Fruit fly (Drosophila melanogaster) S2 (cell line): ENCODE results near the gene pyd.

Experiments
- CG8478 ChIP-seq: fragments of >200 bp; optimal IDR thresholded peaks from 2 replicates; lab custom pipeline; 2018
- CTCF ChIP-seq, 2 experiments: fragments of >200 bp; optimal IDR thresholded peaks; 2 replicates each; lab custom pipeline; 2018

The pyd gene

DNA sequence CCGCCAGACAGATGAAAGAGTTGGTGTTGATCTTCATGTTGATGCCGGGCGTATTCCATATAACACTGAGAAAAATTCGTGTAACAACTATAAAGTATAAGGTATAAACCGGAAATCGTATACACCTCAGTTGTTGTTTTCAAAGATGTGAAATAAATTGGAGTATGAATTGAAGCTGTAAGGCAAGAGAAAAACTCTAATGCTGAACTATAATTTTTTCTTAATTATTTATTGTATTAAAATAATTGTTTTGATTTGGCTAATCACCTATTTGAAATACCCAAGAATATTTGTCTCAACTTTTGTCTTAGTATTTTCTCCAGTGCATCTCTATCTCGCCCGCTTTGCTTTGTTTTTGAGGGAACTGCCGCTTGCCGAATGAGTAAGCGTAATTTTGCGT, 28.6 kb upstream of the pyd start:
- TF ChIP-seq CG8478 (no peak), CTCF (optimal IDR thresholded peaks at IDR 0.05; lab: Kevin White, UChicago) (no peak)

dm6 chr3R:8959153-8959552, 27.5 kb upstream of the pyd start:
- no peak for TF ChIP-seq CG8478
- TF ChIP-seq CTCF (optimal IDR thresholded peaks at IDR 0.05; lab: Kevin White, UChicago): no peak

dm6 chr3R:8958300-8958699, 26.6 kb upstream of the pyd start:
- TF ChIP-seq CG8478 (no peak), CTCF (optimal IDR thresholded peaks at IDR 0.05; lab: Kevin White, UChicago) (no peak)

- TF ChIP-seq CG8478: no peak
- TF ChIP-seq CTCF (optimal IDR thresholded peaks at IDR 0.05; lab: Kevin White, UChicago): no peak
These were observed 26.0 kb upstream of the pyd start for dm6 chr3R:8957739-8958138.

DNA sequence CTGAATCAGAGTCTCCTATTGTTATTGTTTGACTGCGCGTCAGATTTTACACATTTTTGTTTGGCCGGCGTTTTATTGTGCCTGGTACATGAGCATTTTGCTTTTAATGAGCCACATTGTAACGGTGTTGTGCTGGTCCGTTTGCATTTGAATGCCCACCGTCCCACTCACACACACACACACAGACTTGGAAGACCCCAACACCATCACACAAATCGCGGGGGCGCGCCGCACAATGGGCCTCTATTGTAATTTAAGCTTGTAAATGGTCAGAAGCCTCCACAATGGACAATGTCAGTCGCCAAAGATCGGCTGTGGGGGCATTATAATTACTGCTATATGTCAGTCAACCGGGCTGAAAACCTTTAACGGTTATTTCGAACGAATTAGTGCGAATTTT, 24.6 kb upstream of the pyd start:
- TF ChIP-seq CG8478: no peak
- TF ChIP-seq CTCF (optimal IDR thresholded peaks at IDR 0.05; lab: Kevin White, UChicago): no peak

DNA sequence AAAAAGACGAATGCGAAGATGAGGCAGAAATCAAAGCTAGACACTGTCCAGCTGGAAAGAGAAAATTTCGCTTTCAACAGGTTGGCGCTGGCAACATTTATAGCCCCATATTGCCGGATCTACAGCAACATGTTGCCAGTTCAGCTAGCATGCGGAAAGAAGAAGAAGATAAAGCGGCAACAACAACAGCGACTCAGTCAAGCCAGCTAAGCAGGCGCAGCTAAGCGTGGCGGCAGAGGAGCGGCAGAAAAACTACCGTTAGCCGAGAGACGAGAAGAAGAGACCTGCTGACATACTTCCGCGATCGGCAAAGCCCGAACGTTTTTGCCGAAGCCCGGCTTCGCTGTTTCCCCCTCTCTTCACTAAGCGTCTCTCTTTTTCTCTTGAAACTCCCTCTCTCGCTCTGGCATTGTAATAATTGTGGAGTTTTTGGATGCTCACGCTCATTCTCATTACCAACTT, 23.7 kb upstream of the pyd start:
- TF ChIP-seq CG8478 (no peak), CTCF (optimal IDR thresholded peaks at IDR 0.05; lab: Kevin White, UChicago) (no peak)

dm6 chr3R:8954515-8955358, 23.0 kb upstream of the pyd start:
- TF ChIP-seq CTCF (optimal IDR thresholded peaks at IDR 0.05; lab: Kevin White, UChicago): no peak
- no peak for TF ChIP-seq CG8478

- TF ChIP-seq CG8478 (no peak), CTCF (optimal IDR thresholded peaks at IDR 0.05; lab: Kevin White, UChicago) (no peak)
These were observed 17.8 kb upstream of the pyd start for dm6 chr3R:8949334-8950066.

- no peak for TF ChIP-seq CTCF (optimal IDR thresholded peaks at IDR 0.05; lab: Kevin White, UChicago)
- TF ChIP-seq CG8478: no peak
These were observed 17.2 kb upstream of the pyd start for dm6 chr3R:8948855-8949254.

DNA sequence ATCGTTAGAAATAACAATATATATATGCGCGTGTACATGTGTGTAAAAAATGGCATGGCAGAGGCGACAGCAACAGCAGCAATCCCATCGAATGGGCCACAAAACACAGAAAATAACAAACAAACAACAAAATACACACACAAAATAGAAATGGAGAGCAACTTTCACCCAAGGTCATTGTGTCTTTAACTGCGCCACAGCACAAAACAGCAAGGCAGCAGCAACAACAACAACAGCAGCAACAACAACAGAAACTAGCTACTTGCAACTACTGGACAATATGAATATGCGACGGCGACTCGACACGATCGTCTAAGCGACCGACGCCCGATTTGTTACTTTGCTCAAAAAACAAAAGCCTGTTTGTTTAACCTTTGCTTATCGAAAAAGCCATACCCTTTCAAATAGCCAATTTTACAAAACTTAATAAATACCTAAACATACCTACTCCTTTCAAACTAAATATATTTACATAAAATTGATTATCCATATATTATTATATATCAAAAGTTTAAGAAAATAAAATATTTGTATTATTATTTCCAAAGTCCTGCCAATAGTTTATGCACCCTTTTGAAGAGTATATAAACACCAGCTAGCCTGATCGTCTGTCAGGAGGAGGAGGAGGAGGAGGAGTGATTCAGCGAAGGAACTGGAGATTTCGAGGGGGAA, 16.2 kb upstream of the pyd start:
- TF ChIP-seq CTCF (optimal IDR thresholded peaks at IDR 0.05; lab: Kevin White, UChicago) (no peak), CG8478 (no peak)

dm6 chr3R:8946429-8946828, 14.7 kb upstream of the pyd start:
- TF ChIP-seq CTCF (optimal IDR thresholded peaks at IDR 0.05; lab: Kevin White, UChicago) (no peak), CG8478 (no peak)

- TF ChIP-seq CG8478: no peak
- TF ChIP-seq CTCF (optimal IDR thresholded peaks at IDR 0.05; lab: Kevin White, UChicago): no peak
These were observed 14.0 kb upstream of the pyd start for dm6 chr3R:8945502-8946324.

- TF ChIP-seq CG8478: no peak
- peak; percentile 8 to 66 for TF ChIP-seq CTCF (optimal IDR thresholded peaks at IDR 0.05; lab: Kevin White, UChicago)
These were observed 13.2 kb upstream of the pyd start, which contains the start of gene CG11964 for dm6 chr3R:8944866-8945265. Gene CG11964, minus strand, starts transcription at chr3R:8945020.

DNA sequence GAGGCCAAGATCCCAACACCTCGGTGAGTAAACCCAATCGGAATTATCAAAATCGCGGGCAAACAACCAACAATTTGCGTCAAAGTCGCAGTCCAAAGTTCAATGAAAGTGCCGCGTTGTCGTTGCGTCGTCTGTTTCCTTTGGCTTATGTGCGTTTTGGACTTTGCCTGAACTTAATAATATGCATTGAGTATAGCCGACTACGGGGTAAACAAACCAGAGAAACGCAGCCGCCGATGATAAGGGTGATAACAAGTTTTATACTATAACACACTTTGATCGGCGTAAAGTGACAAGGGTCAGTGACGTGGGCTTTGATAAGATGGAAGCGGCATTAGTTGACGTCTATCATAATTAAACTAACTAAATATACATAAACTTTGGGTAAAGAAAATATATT, 8.1 kb upstream of the pyd start:
- no peak for TF ChIP-seq CG8478
- no peak for TF ChIP-seq CTCF (optimal IDR thresholded peaks at IDR 0.05; lab: Kevin White, UChicago)
